Fruit fly (Drosophila melanogaster) ovary, adult (tissue): ENCODE data around the gene CG6048.

ENCODE experiments used
- CG17801 ChIP-seq: fragments of 200-800 bp; optimal IDR thresholded peaks from 2 replicates; lab custom pipeline; 2019; ENCODE audit warnings: missing biosample characterization, mild to moderate bottlenecking, missing genetic modification characterization, moderate library complexity; ENCODE audit not compliant: partially characterized antibody

The CG6048 gene

DNA sequence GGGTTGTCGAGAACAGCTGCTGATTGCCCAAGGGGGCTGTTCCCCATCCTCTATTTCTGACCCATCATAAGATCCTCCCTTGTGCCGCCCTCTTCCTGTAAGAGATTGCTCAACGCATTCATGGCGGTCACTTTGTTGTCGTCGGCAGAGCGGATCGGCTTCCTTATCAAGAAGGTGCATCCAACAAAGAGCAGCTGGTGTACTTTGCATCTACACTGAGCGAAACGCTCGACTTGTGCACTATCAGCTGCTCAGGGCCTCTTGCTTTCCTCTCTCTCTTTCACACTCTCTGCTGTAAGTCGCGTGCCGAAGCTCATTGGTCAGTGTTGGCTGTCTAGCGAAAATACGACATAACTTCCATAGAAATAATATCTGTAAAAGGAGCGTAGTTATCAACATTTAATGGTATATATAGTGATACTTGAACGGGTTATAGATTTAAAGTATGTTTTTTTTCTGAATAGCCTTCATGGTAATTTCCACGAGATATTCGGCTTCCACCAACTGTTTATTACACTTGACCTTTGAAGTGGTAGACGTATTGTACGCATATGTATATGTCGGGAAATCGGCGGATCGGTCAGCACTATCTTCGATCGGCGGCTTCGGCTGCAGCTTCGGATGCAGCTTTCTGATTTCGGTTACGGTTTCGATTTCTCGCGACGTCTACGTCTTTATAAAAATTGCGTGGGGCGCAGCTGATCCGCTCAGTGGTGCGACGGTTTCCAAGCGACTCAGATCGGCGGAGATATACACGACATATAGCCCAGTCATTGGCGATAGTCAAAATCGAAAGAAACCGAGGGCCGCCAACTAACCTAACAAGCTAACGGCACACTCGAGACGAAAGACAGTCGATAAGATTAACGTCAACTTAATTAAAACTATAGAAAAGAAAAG lies 36.0 kb downstream of the CG6048 start, which contains the start of gene CG5966:
Gene CG5966, plus strand, starts transcription at position 704 of the 900 bp plus-strand sequence.
- TF ChIP-seq CG17801 (GFP tag; lab: Kevin White, UChicago): no peak

- no peak for TF ChIP-seq CG17801 (GFP tag; lab: Kevin White, UChicago)
These were observed 37.0 kb downstream of the CG6048 start for dm6 chrX:5989368-5989767.

DNA sequence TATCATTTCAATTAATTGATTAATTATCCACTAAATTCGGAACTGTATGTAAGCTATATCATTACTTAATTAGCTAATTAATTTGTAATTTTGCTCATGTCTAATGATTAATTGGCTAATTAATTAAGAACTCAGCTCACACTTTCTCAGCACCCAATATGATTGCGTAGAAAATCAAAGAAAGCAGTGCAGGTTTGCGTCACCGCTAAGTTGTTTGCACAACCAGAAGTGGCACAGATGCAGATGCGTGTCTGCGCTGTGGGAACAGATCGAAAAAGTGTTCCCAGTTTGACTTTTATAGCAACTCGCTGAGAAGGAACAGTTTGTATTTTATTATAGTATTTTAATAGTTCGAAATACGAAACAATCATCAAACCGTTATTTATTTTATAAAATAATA lies 39.8 kb downstream of the CG6048 start:
- TF ChIP-seq CG17801 (GFP tag; lab: Kevin White, UChicago): no peak

- TF ChIP-seq CG17801 (GFP tag; lab: Kevin White, UChicago): no peak
These were observed 40.5 kb downstream of the CG6048 start for dm6 chrX:5992767-5993325.

DNA sequence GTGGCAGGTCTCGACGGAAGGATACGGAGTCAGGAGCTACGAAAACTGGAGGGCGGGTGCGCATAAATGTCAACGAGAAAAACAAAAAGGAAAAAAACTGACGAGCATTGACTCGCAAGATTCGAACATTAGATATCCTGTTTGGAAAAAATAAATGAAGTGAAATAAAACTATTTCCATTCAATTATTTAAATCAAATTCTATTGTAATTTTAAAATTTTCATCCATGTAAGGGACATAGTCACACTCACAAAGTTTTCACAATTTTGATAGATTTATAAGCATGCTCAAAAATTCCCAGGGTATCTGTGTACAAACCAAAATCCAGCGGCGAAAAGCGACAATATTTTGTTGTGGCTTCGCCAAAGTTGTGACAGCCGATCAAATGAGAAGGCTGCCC lies 43.6 kb downstream of the CG6048 start:
- TF ChIP-seq CG17801 (GFP tag; lab: Kevin White, UChicago): no peak

dm6 chrX:5997931-5998330 lies 45.6 kb downstream of the CG6048 start:
- TF ChIP-seq CG17801 (GFP tag; lab: Kevin White, UChicago): no peak

DNA sequence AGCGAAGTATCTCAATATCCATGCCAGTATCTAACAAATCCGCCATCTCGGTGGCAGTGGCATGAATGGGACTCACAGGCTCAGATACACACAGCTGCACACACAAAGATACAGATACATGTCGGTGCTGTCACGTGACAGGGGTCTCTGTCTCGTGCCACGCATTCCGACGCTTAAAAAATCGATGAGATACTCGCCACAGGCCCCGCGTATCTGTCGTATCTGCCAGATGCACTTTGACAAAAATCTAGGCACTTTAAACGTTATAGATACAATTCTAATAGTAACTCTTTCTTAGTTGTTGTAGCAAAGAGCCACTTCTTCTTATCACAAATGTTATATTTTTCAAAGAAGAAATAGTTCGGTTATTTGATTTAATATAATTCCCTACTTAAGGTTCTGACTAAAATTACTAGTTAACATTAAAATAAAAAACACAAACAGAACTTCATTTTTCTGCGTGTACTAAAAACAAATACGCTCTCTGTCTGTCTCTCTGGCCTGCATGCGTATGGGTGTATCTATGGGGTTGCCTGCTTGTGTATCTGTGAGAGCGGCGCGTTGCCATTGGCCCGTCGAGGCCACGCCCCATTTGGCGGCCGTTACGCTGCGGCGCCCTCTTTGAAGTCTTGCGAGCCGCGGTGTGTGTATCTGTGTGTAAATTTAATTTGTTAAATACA lies 48.5 kb downstream of the CG6048 start, which contains the start of gene CG4766:
Gene CG4766, minus strand, starts transcription at position 51 of the 680 bp plus-strand sequence.
- TF ChIP-seq CG17801 (GFP tag; lab: Kevin White, UChicago): no peak
